Worm (Caenorhabditis elegans) whole organism, L1 larva: Measurements from ENCODE around the gene arf-5.

ENCODE experiments used
- blmp-1 ChIP-seq: fragments of 150-350 bp; optimal IDR thresholded peaks from 2 replicates; lab custom pipeline; 2014; ENCODE audit warnings: missing biosample characterization, missing genetic modification characterization
- dpl-1 ChIP-seq, 3 experiments: fragments of 150-350 bp in 2 of 3; sonication (generic microtip) in 1 of 3; optimal IDR thresholded peaks; 2 replicates each; lab custom pipeline; 2014 to 2017; ENCODE audit warnings: missing biosample characterization in 3 of 3, missing genetic modification characterization in 3 of 3, missing genetic modification reagents in 3 of 3
- efl-3 ChIP-seq: fragments of 200-800 bp; sonication (Bioruptor generic); optimal IDR thresholded peaks from 2 replicates; lab custom pipeline; 2018; ENCODE audit warnings: mild to moderate bottlenecking, missing genetic modification characterization, missing compliant biosample characterization
- egl-27 ChIP-seq, 2 experiments: fragments of 150-350 bp in 1 of 2; sonication (generic microtip); optimal IDR thresholded peaks; 3 replicates each; lab custom pipeline; 2017 to 2018; ENCODE audit warnings: missing biosample characterization in 2 of 2, missing genetic modification characterization in 2 of 2, missing genetic modification reagents in 2 of 2
- lin-15B ChIP-seq: fragments of 150-350 bp; sonication (generic microtip); optimal IDR thresholded peaks from 3 replicates; lab custom pipeline; 2014; ENCODE audit warnings: missing biosample characterization, missing genetic modification characterization
- lir-3 ChIP-seq: sonication (generic microtip); optimal IDR thresholded peaks from 2 replicates; lab custom pipeline; 2016; ENCODE audit warnings: mild to moderate bottlenecking, missing genetic modification characterization, moderate library complexity, missing compliant biosample characterization; ENCODE audit not compliant: poor library complexity
- nhr-11 ChIP-seq: fragments of 150-350 bp; optimal IDR thresholded peaks from 2 replicates; lab custom pipeline; 2014; ENCODE audit warnings: missing biosample characterization, missing genetic modification characterization
- nhr-12 ChIP-seq: sonication (generic microtip); optimal IDR thresholded peaks from 2 replicates; lab custom pipeline; 2017; ENCODE audit warnings: missing biosample characterization, missing genetic modification characterization
- skn-1 ChIP-seq: fragments of 150-350 bp; optimal IDR thresholded peaks from 2 replicates; lab custom pipeline; 2014; ENCODE audit warnings: missing biosample characterization, missing genetic modification characterization
- sox-4 ChIP-seq: sonication (generic microtip); optimal IDR thresholded peaks from 2 replicates; lab custom pipeline; 2016; ENCODE audit warnings: missing genetic modification characterization, missing compliant biosample characterization
- unc-130 ChIP-seq: fragments of 150-350 bp; optimal IDR thresholded peaks from 2 replicates; lab custom pipeline; 2017; ENCODE audit warnings: missing biosample characterization, missing genetic modification characterization, inconsistent platforms
- zag-1 ChIP-seq: fragments of 150-350 bp; optimal IDR thresholded peaks from 2 replicates; lab custom pipeline; 2014; ENCODE audit warnings: missing biosample characterization, missing genetic modification characterization

DNA sequence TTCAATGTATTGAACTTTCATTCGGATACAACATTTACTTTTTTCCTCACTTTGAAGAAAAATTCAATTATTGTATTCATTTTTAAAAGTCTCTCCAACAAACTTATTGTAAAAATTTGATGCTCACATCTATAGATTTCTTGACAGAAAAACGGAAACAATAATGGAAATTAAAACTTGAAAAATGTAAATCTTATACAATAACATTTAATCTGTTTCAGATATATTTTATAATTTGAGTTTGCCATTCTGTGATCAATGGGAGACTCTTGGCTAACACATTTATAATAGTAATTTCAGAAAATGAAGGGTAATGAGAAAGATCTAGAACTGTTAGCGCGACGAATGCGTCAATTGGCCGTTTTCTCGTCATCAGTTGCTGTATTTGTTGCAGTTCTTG, 6.1 kb downstream of the arf-5 start, which contains the start of gene col-115:
- TF ChIP-seq unc-130 (tag; lab: Kevin White, UChicago): no peak
- no peak for TF ChIP-seq sox-4 (tag; lab: Kevin White, UChicago)
- no peak for TF ChIP-seq nhr-12 (tag; lab: Kevin White, UChicago)
- no peak for TF ChIP-seq zag-1 (tag; lab: Kevin White, UChicago)
- no peak for TF ChIP-seq lir-3 (tag; lab: Kevin White, UChicago)
- no peak for TF ChIP-seq nhr-11 (tag; lab: Kevin White, UChicago)
- no peak for TF ChIP-seq lin-15B (tag; lab: Kevin White, UChicago)
- no peak for TF ChIP-seq blmp-1 (tag; lab: Kevin White, UChicago)
- no peak for TF ChIP-seq egl-27 (tag; optimal IDR thresholded peaks at IDR 0.05; lab: Kevin White, UChicago)
- no peak for TF ChIP-seq dpl-1 (GFP tag; optimal IDR thresholded peaks at IDR 0.05; lab: Kevin White, UChicago)
- no peak for TF ChIP-seq skn-1 (tag; lab: Kevin White, UChicago)
- TF ChIP-seq efl-3 (GFP tag; lab: Kevin White, UChicago): no peak
